Worm (Caenorhabditis elegans): ENCODE measurements around the gene ttr-52.

DNA sequence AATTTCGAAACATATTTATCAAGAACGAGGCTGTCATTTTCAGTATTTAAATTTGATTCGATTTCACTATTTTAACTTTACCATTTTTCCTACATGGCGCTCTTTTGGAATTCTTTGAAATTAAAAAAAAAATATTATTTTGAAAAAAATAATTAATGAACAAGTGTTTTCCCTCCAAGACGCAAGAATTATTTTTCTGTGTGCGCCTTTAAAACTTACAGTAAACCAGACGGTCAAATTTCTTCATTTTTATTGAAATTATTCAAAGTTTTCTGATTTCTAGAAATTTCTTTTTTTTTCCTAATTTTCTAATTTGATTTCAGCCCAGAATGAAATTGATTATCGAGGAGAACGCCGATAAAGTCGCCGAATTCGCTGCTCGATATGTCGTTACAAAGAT lies 15.4 kb upstream of the ttr-52 start, which contains the start of gene T03F6.3:
- no peak for TF ChIP-seq lin-39 (tag; optimal IDR thresholded peaks at IDR 0.05)
- TF ChIP-seq egl-5 (tag; optimal IDR thresholded peaks at IDR 0.05) = no peak
- no peak for TF ChIP-seq fos-1 (tag; optimal IDR thresholded peaks at IDR 0.05)
- TF ChIP-seq nhr-12 (tag; optimal IDR thresholded peaks at IDR 0.05) = no peak

All from whole organism, L3 larva.